Worm (Caenorhabditis elegans) whole organism, young adult: Measurements from ENCODE around the gene inft-2.

Experiments used
- B0019.2 ChIP-seq: fragments of 200-800 bp; sonication (Bioruptor generic); conservative IDR thresholded peaks from 2 replicates; pipeline ENCODE4 v1.3.6; 2022; ENCODE audit warnings: missing genetic modification reagents, missing genetic modification characterization, missing compliant biosample characterization
- D2030.7 ChIP-seq: fragments of 200-800 bp; sonication (Bioruptor generic); IDR thresholded peaks from 2 replicates; pipeline ENCODE4 v1.3.6; 2022; ENCODE audit warnings: missing genetic modification reagents, missing genetic modification characterization, missing compliant biosample characterization
- F33H1.4 ChIP-seq: fragments of 200-800 bp; sonication (Bioruptor generic); IDR thresholded peaks from 2 replicates; pipeline ENCODE4 v1.3.6; 2022; ENCODE audit warnings: missing genetic modification reagents, missing genetic modification characterization, missing compliant biosample characterization
- F55B11.4 ChIP-seq: sonication (generic microtip); optimal IDR thresholded peaks from 2 replicates; lab custom pipeline; 2016; ENCODE audit warnings: missing compliant biosample characterization, missing genetic modification characterization, borderline replicate concordance; ENCODE audit not compliant: insufficient read depth
- K11D2.4 ChIP-seq: fragments of 200-800 bp; sonication (Bioruptor generic); IDR thresholded peaks from 2 replicates; pipeline ENCODE4 v1.3.6; 2022; ENCODE audit warnings: missing genetic modification reagents, missing genetic modification characterization, missing compliant biosample characterization
- Y53F4B.3 ChIP-seq: fragments of 200-800 bp; sonication (Bioruptor generic); IDR thresholded peaks from 2 replicates; pipeline ENCODE4 v1.3.6; 2022; ENCODE audit warnings: missing genetic modification reagents, missing genetic modification characterization, missing compliant biosample characterization
- Y67H2A.10 ChIP-seq: fragments of 200-800 bp; sonication (Bioruptor generic); conservative IDR thresholded peaks from 2 replicates; pipeline ENCODE4 v1.3.6; 2022; ENCODE audit warnings: missing genetic modification reagents, missing genetic modification characterization, missing compliant biosample characterization
- Y95B8A.8 ChIP-seq: fragments of 200-800 bp; sonication (Bioruptor generic); IDR thresholded peaks from 2 replicates; pipeline ENCODE4 v1.3.6; 2022; ENCODE audit warnings: missing genetic modification reagents, missing genetic modification characterization, missing compliant biosample characterization
- ZK185.1 ChIP-seq: sonication (generic microtip); optimal IDR thresholded peaks from 2 replicates; lab custom pipeline; 2016; ENCODE audit warnings: mild to moderate bottlenecking, missing genetic modification characterization, missing compliant biosample characterization; ENCODE audit not compliant: poor library complexity, severe bottlenecking
- ama-1 ChIP-seq, 3 experiments: fragments of 150-350 bp in 1 of 3; sonication (generic microtip) in 2 of 3; optimal IDR thresholded peaks; 2 replicates each; lab custom pipeline; 2014 to 2018; ENCODE audit warnings: missing biosample characterization in 2 of 3, missing genetic modification characterization in 2 of 3, missing genetic modification reagents in 2 of 3
- aptf-3 ChIP-seq: fragments of 200-800 bp; sonication (Bioruptor generic); IDR thresholded peaks from 2 replicates; pipeline ENCODE4 v1.3.6; 2022; ENCODE audit warnings: missing genetic modification characterization, missing compliant biosample characterization
- atf-7 ChIP-seq: sonication (generic microtip); optimal IDR thresholded peaks from 2 replicates; lab custom pipeline; 2017; ENCODE audit warnings: mild to moderate bottlenecking, missing genetic modification characterization, missing compliant biosample characterization
- cebp-1 ChIP-seq, 2 experiments: fragments of 200-800 bp in 1 of 2; sonication (Bioruptor generic) in 1 of 2; sonication (generic microtip) in 1 of 2; IDR thresholded peaks in 1 of 2; optimal IDR thresholded peaks in 1 of 2; 2 replicates each; pipeline versions ENCODE4 v1.3.6 to Lab custom; 2017 to 2022; ENCODE audit warnings: missing compliant biosample characterization in 2 of 2, missing genetic modification characterization in 2 of 2, mild to moderate bottlenecking in 1 of 2, missing genetic modification reagents in 1 of 2, moderate library complexity in 1 of 2
- cebp-2 ChIP-seq: fragments of 200-800 bp; sonication (Bioruptor generic); IDR thresholded peaks from 2 replicates; pipeline ENCODE4 v1.3.6; 2022; ENCODE audit warnings: missing genetic modification characterization, missing compliant biosample characterization
- ceh-27 ChIP-seq: fragments of 200-800 bp; sonication (Bioruptor generic); optimal IDR thresholded peaks from 2 replicates; lab custom pipeline; 2018; ENCODE audit warnings: mild to moderate bottlenecking, missing genetic modification characterization, moderate library complexity, missing compliant biosample characterization
- ceh-58 ChIP-seq: fragments of 200-800 bp; sonication (Bioruptor generic); IDR thresholded peaks from 2 replicates; pipeline ENCODE4 v1.3.6; 2022; ENCODE audit warnings: missing genetic modification characterization, missing compliant biosample characterization
- chd-7 ChIP-seq: sonication (generic microtip); optimal IDR thresholded peaks from 2 replicates; lab custom pipeline; 2016; ENCODE audit warnings: mild to moderate bottlenecking, missing genetic modification characterization, moderate library complexity, missing compliant biosample characterization
- dox-1 ChIP-seq: fragments of 200-800 bp; sonication (Bioruptor generic); IDR thresholded peaks from 2 replicates; pipeline ENCODE4 v1.3.6; 2022; ENCODE audit warnings: missing genetic modification reagents, missing genetic modification characterization, missing compliant biosample characterization
- egl-44 ChIP-seq: fragments of 200-800 bp; sonication (Bioruptor generic); IDR thresholded peaks from 2 replicates; pipeline ENCODE4 v1.3.6; 2022; ENCODE audit warnings: missing genetic modification reagents, missing genetic modification characterization, missing compliant biosample characterization
- ekl-4 ChIP-seq: fragments of 200-800 bp; sonication (Bioruptor generic); IDR thresholded peaks from 2 replicates; pipeline ENCODE4 v1.3.6; 2022; ENCODE audit warnings: missing genetic modification reagents, missing genetic modification characterization, missing compliant biosample characterization
- ets-4 ChIP-seq: fragments of 200-800 bp; sonication (Bioruptor generic); optimal IDR thresholded peaks from 2 replicates; lab custom pipeline; 2018; ENCODE audit warnings: mild to moderate bottlenecking, missing genetic modification characterization, missing compliant biosample characterization
- fkh-3 ChIP-seq: sonication (generic microtip); optimal IDR thresholded peaks from 2 replicates; lab custom pipeline; 2016; ENCODE audit warnings: mild to moderate bottlenecking, missing genetic modification characterization, missing compliant biosample characterization
- hlh-12 ChIP-seq: sonication (generic microtip); optimal IDR thresholded peaks from 2 replicates; lab custom pipeline; 2016; ENCODE audit warnings: missing genetic modification characterization, missing compliant biosample characterization
- let-607 ChIP-seq, 2 experiments: fragments of 200-800 bp in 1 of 2; sonication (Bioruptor generic) in 1 of 2; sonication (generic microtip) in 1 of 2; optimal IDR thresholded peaks; 2 replicates each; lab custom pipeline; 2016 to 2018; ENCODE audit warnings: mild to moderate bottlenecking in 2 of 2, missing compliant biosample characterization in 2 of 2, missing genetic modification characterization in 2 of 2, moderate library complexity in 2 of 2, missing genotype in 1 of 2
- lir-1 ChIP-seq: fragments of 200-800 bp; sonication (Bioruptor generic); conservative IDR thresholded peaks from 2 replicates; pipeline ENCODE4 v1.3.6; 2022; ENCODE audit warnings: missing genetic modification reagents, missing genetic modification characterization, missing compliant biosample characterization
- lsl-1 ChIP-seq: fragments of 200-800 bp; sonication (Bioruptor generic); optimal IDR thresholded peaks from 2 replicates; lab custom pipeline; 2018; ENCODE audit warnings: mild to moderate bottlenecking, missing genetic modification characterization, moderate library complexity, missing compliant biosample characterization
- lsy-27 ChIP-seq: sonication (generic microtip); optimal IDR thresholded peaks from 2 replicates; lab custom pipeline; 2017; ENCODE audit warnings: missing genetic modification characterization, mild to moderate bottlenecking, missing compliant biosample characterization, antibody characterized with exemption, missing genotype, borderline replicate concordance; ENCODE audit not compliant: insufficient read depth
- mcd-1 ChIP-seq: fragments of 200-800 bp; sonication (Bioruptor generic); IDR thresholded peaks from 2 replicates; pipeline ENCODE4 v1.3.6; 2022; ENCODE audit warnings: missing genetic modification reagents, missing genetic modification characterization, missing compliant biosample characterization
- mes-4 ChIP-seq: sonication (generic microtip); optimal IDR thresholded peaks from 2 replicates; lab custom pipeline; 2016; ENCODE audit warnings: missing genotype, missing genetic modification characterization, missing compliant biosample characterization
- mxl-1 ChIP-seq: sonication (generic microtip); optimal IDR thresholded peaks from 2 replicates; lab custom pipeline; 2016; ENCODE audit warnings: missing genetic modification characterization, missing compliant biosample characterization
- nfya-1 ChIP-seq: sonication (generic microtip); optimal IDR thresholded peaks from 2 replicates; lab custom pipeline; 2017; ENCODE audit warnings: antibody characterized with exemption, missing compliant biosample characterization, missing genetic modification characterization, borderline replicate concordance; ENCODE audit not compliant: insufficient read depth
- nfya-2 ChIP-seq: fragments of 200-800 bp; sonication (Bioruptor generic); IDR thresholded peaks from 2 replicates; pipeline ENCODE4 v1.3.6; 2022; ENCODE audit warnings: missing genetic modification reagents, missing genetic modification characterization, missing compliant biosample characterization
- nfyb-1 ChIP-seq: fragments of 200-800 bp; sonication (Bioruptor generic); IDR thresholded peaks from 2 replicates; pipeline ENCODE4 v1.3.6; 2022; ENCODE audit warnings: missing genetic modification reagents, missing genetic modification characterization, missing compliant biosample characterization
- nhr-120 ChIP-seq: fragments of 200-800 bp; sonication (Bioruptor generic); IDR thresholded peaks from 2 replicates; pipeline ENCODE4 v1.3.6; 2022; ENCODE audit warnings: missing genetic modification characterization, missing compliant biosample characterization
- nhr-179 ChIP-seq: sonication (generic microtip); optimal IDR thresholded peaks from 2 replicates; lab custom pipeline; 2016; ENCODE audit warnings: mild to moderate bottlenecking, missing genetic modification characterization, missing compliant biosample characterization
- nhr-27 ChIP-seq: fragments of 200-800 bp; sonication (Bioruptor generic); optimal IDR thresholded peaks from 2 replicates; lab custom pipeline; 2018; ENCODE audit warnings: mild to moderate bottlenecking, missing genetic modification characterization, moderate library complexity, missing compliant biosample characterization
- pbrm-1 ChIP-seq: fragments of 200-800 bp; sonication (Bioruptor generic); IDR thresholded peaks from 2 replicates; pipeline ENCODE4 v1.3.6; 2022; ENCODE audit warnings: missing genetic modification reagents, missing genetic modification characterization, missing compliant biosample characterization
- sea-2 ChIP-seq: fragments of 200-800 bp; sonication (Bioruptor generic); IDR thresholded peaks from 2 replicates; pipeline ENCODE4 v1.3.6; 2022; ENCODE audit warnings: missing genetic modification characterization, missing compliant biosample characterization
- snpc-4 ChIP-seq, 5 experiments: fragments of 150-350 bp in 1 of 5; sonication (generic microtip) in 4 of 5; optimal IDR thresholded peaks; 2 replicates each; lab custom pipeline; 2014 to 2018; ENCODE audit warnings: missing genetic modification characterization in 5 of 5, missing biosample characterization in 3 of 5, antibody characterized with exemption in 2 of 5, mild to moderate bottlenecking in 2 of 5, missing compliant biosample characterization in 2 of 5, missing genotype in 2 of 5, moderate library complexity in 2 of 5, missing genetic modification reagents in 1 of 5
- tbx-9 ChIP-seq: sonication (generic microtip); optimal IDR thresholded peaks from 2 replicates; lab custom pipeline; 2016; ENCODE audit warnings: borderline replicate concordance, missing genetic modification characterization, inconsistent platforms, missing compliant biosample characterization
- tlf-1 ChIP-seq: fragments of 200-800 bp; sonication (Bioruptor generic); optimal IDR thresholded peaks from 2 replicates; lab custom pipeline; 2018; ENCODE audit warnings: mild to moderate bottlenecking, missing genetic modification characterization, missing compliant biosample characterization
- unc-62 ChIP-seq: fragments of 150-350 bp; optimal IDR thresholded peaks from 2 replicates; lab custom pipeline; 2014; ENCODE audit warnings: missing biosample characterization, missing genetic modification reagents, missing genetic modification characterization
- ztf-22 ChIP-seq: fragments of 200-800 bp; sonication (Bioruptor generic); optimal IDR thresholded peaks from 2 replicates; lab custom pipeline; 2018; ENCODE audit warnings: mild to moderate bottlenecking, missing genetic modification characterization, moderate library complexity, missing compliant biosample characterization
- ztf-28 ChIP-seq: fragments of 200-800 bp; sonication (Bioruptor generic); IDR thresholded peaks from 2 replicates; pipeline ENCODE4 v1.3.6; 2022; ENCODE audit warnings: missing genetic modification reagents, missing genetic modification characterization, missing compliant biosample characterization
- ztf-6 ChIP-seq: fragments of 200-800 bp; sonication (Bioruptor generic); IDR thresholded peaks from 2 replicates; pipeline ENCODE4 v1.3.6; 2022; ENCODE audit warnings: missing genetic modification reagents, missing genetic modification characterization, missing compliant biosample characterization

The inft-2 gene

ce11 chrV:13043195-13043762 lies 41.2 kb downstream of the inft-2 start, which contains the start of gene lap-2:
Gene lap-2 (plus strand): TSS chrV:13043712.
- TF ChIP-seq ztf-22 (peak; percentile 33), cebp-2 (GFP tag; lab: Robert Waterston, UW) (no peak), nhr-27 (tag; lab: Kevin White, UChicago) (no peak), ztf-6 (GFP tag; lab: Robert Waterston, UW) (no peak), aptf-3 (GFP tag; lab: Robert Waterston, UW) (no peak), atf-7 (tag; lab: Kevin White, UChicago) (peak; percentile 72), tbx-9 (no peak), mes-4 (tag; lab: Kevin White, UChicago) (no peak), F55B11.4 (no peak), pbrm-1 (GFP tag; lab: Robert Waterston, UW) (no peak), mxl-1 (tag; lab: Kevin White, UChicago) (no peak), tlf-1 (GFP tag; lab: Kevin White, UChicago) (peak; percentile 42), snpc-4 (GFP tag; optimal IDR thresholded peaks at IDR 0.05; lab: Kevin White, UChicago) (no peak), snpc-4 (tag; optimal IDR thresholded peaks at IDR 0.05; lab: Kevin White, UChicago) (peak in 1 of 4 experiments; percentile 26), Y95B8A.8 (0 out of 2 replicates have a peak, but pooled peaks have one; percentile 29), chd-7 (tag; lab: Kevin White, UChicago) (peak; percentile 51), lsl-1 (GFP tag; lab: Kevin White, UChicago) (peak; percentile 16), Y53F4B.3 (no peak), nhr-179 (tag; lab: Kevin White, UChicago) (no peak), D2030.7 (no peak), unc-62 (GFP tag; lab: Kevin White, UChicago) (peak; percentile 90), ZK185.1 (peak; percentile 46), nhr-120 (GFP tag; lab: Robert Waterston, UW) (no peak), cebp-1 (GFP tag; IDR thresholded peaks at IDR 0.05; lab: Robert Waterston, UW) (peak; percentile 51; the same call in 1 of the 2 replicates), cebp-1 (tag; optimal IDR thresholded peaks at IDR 0.05; lab: Kevin White, UChicago) (peak; percentile 67), ceh-58 (GFP tag; lab: Robert Waterston, UW) (no peak), nfya-1 (tag; lab: Kevin White, UChicago) (no peak), ceh-27 (GFP tag; lab: Kevin White, UChicago) (no peak), lir-1 (no peak), ama-1 (optimal IDR thresholded peaks at IDR 0.05; lab: Kevin White, UChicago) (no peak), ama-1 (GFP tag; optimal IDR thresholded peaks at IDR 0.05; lab: Kevin White, UChicago) (no peak), nfya-2 (GFP tag; lab: Robert Waterston, UW) (no peak), mcd-1 (GFP tag; lab: Robert Waterston, UW) (0 out of 2 replicates have a peak, but pooled peaks have one; percentile 26), hlh-12 (tag; lab: Kevin White, UChicago) (no peak), ztf-28 (no peak), nfyb-1 (GFP tag; lab: Robert Waterston, UW) (peak; percentile 62; the same call in 1 of the 2 replicates), ets-4 (GFP tag; lab: Kevin White, UChicago) (peak; percentile 64), ekl-4 (GFP tag; lab: Robert Waterston, UW) (no peak), egl-44 (GFP tag; lab: Robert Waterston, UW) (peak; percentile 53; the same call in 1 of the 2 replicates), Y67H2A.10 (GFP tag; lab: Robert Waterston, UW) (no peak), fkh-3 (tag; lab: Kevin White, UChicago) (no peak), K11D2.4 (0 out of 2 replicates have a peak, but pooled peaks have one; percentile 33), let-607 (tag; optimal IDR thresholded peaks at IDR 0.05; lab: Kevin White, UChicago) (peak; percentile 48 to 52), dox-1 (GFP tag; lab: Robert Waterston, UW) (peak; percentile 52), B0019.2 (GFP tag; lab: Robert Waterston, UW) (no peak), F33H1.4 (GFP tag; lab: Robert Waterston, UW) (no peak), sea-2 (GFP tag; lab: Robert Waterston, UW) (no peak), lsy-27 (tag; lab: Kevin White, UChicago) (no peak)
